Fruit fly (Drosophila melanogaster): ENCODE measurements around the gene Unc-76.

Gene Unc-76

DNA sequence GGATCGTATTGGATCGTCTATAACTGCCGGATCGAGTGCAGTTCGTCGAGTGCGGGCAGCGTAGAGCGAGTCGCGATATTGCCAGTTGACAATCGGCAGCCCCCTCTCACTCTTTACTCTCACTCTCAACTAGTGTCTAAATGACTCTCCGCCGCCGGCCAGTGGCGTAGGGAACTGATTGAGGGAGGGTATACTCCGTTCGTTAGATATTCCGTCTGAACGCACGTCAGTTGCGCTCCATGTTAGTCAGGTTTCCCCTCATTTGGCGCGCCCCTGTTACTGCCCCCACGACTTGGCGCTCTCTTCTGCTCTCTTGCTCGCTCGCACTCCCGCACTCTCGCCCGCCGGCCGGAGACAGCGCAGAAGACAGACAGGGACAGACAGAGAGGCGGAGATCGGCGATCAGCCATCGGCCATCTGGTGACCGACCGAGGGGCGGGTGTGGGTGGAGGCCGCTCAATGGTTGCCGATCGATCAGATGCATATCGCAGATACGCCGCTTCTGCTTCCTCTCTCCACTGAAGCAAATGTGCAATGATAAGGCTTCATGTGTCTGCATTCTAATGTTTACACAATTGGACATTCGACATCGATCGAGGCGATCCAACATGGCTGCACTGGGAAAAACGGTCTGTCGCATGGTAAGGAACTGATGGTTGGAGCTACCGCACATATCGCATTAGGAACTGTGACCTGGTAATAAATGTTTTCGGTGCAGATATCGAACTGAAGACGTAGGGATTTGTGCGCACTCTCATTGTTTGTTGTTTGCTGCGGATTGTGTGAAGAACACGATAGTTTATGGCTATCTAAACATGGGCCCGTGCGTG lies 30.1 kb upstream of the Unc-76 start, which contains the start of gene moody (continued):
- TF ChIP-seq p53 (GFP tag; optimal IDR thresholded peaks at IDR 0.05) (peak; percentile 95), CG4282 (GFP tag; optimal IDR thresholded peaks at IDR 0.05) (peak; percentile 94), gsb (GFP tag; IDR thresholded peaks at IDR 0.05) (peak; percentile 98), CG4328 (GFP tag; optimal IDR thresholded peaks at IDR 0.05) (peak; percentile 99), B-H1 (GFP tag; IDR thresholded peaks at IDR 0.05) (peak; percentile 96), pros (GFP tag; optimal IDR thresholded peaks at IDR 0.05) (peak; percentile 59), Myb (GFP tag; optimal IDR thresholded peaks at IDR 0.05) (peak; percentile 91), CG2199 (GFP tag; IDR thresholded peaks at IDR 0.05) (peak; percentile 97), her (GFP tag; optimal IDR thresholded peaks at IDR 0.05) (peak; percentile 97), HmgZ (tag; optimal IDR thresholded peaks at IDR 0.05) (peak; percentile 99), CG2875 (GFP tag; optimal IDR thresholded peaks at IDR 0.05) (peak; percentile 93), repo (GFP tag; optimal IDR thresholded peaks at IDR 0.05) (peak; percentile 96), crol (GFP tag; IDR thresholded peaks at IDR 0.05) (peak; percentile 96), Ptx1 (GFP tag; IDR thresholded peaks at IDR 0.05) (peak; percentile 98), phol (tag; optimal IDR thresholded peaks at IDR 0.05) (peak; percentile 83), bab2 (GFP tag; optimal IDR thresholded peaks at IDR 0.05) (peak; percentile 98), vnd (GFP tag; IDR thresholded peaks at IDR 0.05; ENCODE audit: partially characterized antibody) (no peak), salm (tag; optimal IDR thresholded peaks at IDR 0.05) (peak; percentile 91), Dref (GFP tag; IDR thresholded peaks at IDR 0.05) (peak; percentile 58), CG10431 (GFP tag; optimal IDR thresholded peaks at IDR 0.05) (peak; percentile 92), shn (GFP tag; optimal IDR thresholded peaks at IDR 0.05) (peak; percentile 98), btn (GFP tag; optimal IDR thresholded peaks at IDR 0.05) (peak; percentile 89), rib (GFP tag; IDR thresholded peaks at IDR 0.05) (peak; percentile 99), CG15601 (tag; optimal IDR thresholded peaks at IDR 0.05) (peak; percentile 93), Hey (tag; optimal IDR thresholded peaks at IDR 0.05) (peak; percentile 96), CG13894 (tag; optimal IDR thresholded peaks at IDR 0.05) (peak; percentile 97), Deaf1 (tag; optimal IDR thresholded peaks at IDR 0.05) (peak; percentile 86), CG12391 (tag; optimal IDR thresholded peaks at IDR 0.05) (peak; percentile 95), abd-A (tag; optimal IDR thresholded peaks at IDR 0.05) (peak; percentile 85), gfzf (GFP tag; optimal IDR thresholded peaks at IDR 0.05) (peak; percentile 24), Fer2 (tag; optimal IDR thresholded peaks at IDR 0.05) (peak; percentile 96), CG32772 (GFP tag; IDR thresholded peaks at IDR 0.05) (peak; percentile 98), CG11560 (tag; IDR thresholded peaks at IDR 0.05) (peak; percentile 90), Dll (GFP tag; IDR thresholded peaks at IDR 0.05; ENCODE audit: partially characterized antibody) (peak; percentile 54; the same call in 2 of the 4 replicates), Fer3 (tag; optimal IDR thresholded peaks at IDR 0.05) (peak; percentile 97), pfk (GFP tag; optimal IDR thresholded peaks at IDR 0.05) (peak; percentile 78), Chrac-16 (GFP tag; optimal IDR thresholded peaks at IDR 0.05) (peak; percentile 98), Rx (GFP tag; IDR thresholded peaks at IDR 0.05) (peak; percentile 98), CG10267 (tag; optimal IDR thresholded peaks at IDR 0.05) (peak; percentile 87), CG9932 (GFP tag; IDR thresholded peaks at IDR 0.05) (peak; percentile 99), D (optimal IDR thresholded peaks at IDR 0.05) (no peak), D (GFP tag; optimal IDR thresholded peaks at IDR 0.05) (peak; percentile 92), CG1233 (GFP tag; optimal IDR thresholded peaks at IDR 0.05) (peak; percentile 94), CG18476 (GFP tag; optimal IDR thresholded peaks at IDR 0.05) (peak; percentile 78), zf30C (GFP tag; optimal IDR thresholded peaks at IDR 0.05) (peak; percentile 95), CG11085 (GFP tag; IDR thresholded peaks at IDR 0.05) (peak; percentile 98), fu2 (GFP tag; optimal IDR thresholded peaks at IDR 0.05) (peak; percentile 96), CG4360 (GFP tag; IDR thresholded peaks at IDR 0.05) (peak; percentile 79), lov (optimal IDR thresholded peaks at IDR 0.05) (no peak), lov (GFP tag; IDR thresholded peaks at IDR 0.05) (peak; percentile 98)
